Fruit fly (Drosophila melanogaster) whole organism: ENCODE results near the gene Dr.

Experiments used
- psq ChIP-seq: fragments of >200 bp; optimal IDR thresholded peaks from 2 replicates; lab custom pipeline; 2017
- usp ChIP-seq: fragments of >200 bp; optimal IDR thresholded peaks from 2 replicates; lab custom pipeline; 2017; ENCODE audit warnings: missing biosample characterization, missing genetic modification characterization, mixed read lengths

DNA sequence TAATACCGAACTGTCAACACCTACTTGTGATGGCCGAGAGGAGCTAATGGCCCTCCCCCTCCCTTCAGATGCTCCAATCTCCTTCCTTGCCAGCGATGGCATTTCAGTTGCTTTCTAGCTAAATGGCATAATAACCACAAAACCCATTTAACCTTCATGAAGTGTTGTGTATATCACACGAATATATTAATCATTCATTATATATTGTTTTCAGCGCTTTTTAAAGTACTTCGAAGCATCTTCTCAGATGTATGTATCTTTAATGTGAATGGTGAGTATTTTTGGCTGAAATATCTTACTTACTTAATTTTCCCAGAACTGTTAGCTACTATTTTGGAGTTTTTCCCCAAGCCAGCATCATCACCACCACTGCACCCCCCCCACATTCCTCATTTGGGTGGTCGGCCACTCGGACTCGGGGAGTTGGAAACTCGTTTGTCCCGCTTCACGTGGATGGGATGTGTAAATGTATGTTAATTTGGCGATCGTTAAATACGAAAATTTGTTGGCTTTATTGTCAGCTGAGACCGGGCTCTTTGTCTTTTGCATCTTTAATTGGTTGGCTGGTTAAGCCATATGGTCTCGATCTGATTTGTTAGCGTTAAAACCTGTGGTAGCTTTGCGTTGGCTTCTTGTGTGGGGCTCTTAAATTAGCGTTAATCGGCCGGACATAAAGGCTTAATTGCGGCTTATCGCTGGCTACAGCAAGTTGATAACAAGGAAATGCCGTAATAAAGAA lies 43.7 kb upstream of the Dr start:
- no peak for TF ChIP-seq usp (GFP tag; lab: Kevin White, UChicago)
- no peak for TF ChIP-seq psq (lab: Kevin White, UChicago)
